Worm (Caenorhabditis elegans) whole organism, mixed stage, embryonic: ENCODE measurements around the gene chdh-1.

Experiments
- drap-1 ChIP-seq: fragments of 200-800 bp; sonication (Bioruptor generic); optimal IDR thresholded peaks from 3 replicates; lab custom pipeline; 2018; ENCODE audit warnings: mild to moderate bottlenecking, missing genetic modification characterization, missing compliant biosample characterization
- elt-1 ChIP-seq: sonication (generic microtip); optimal IDR thresholded peaks from 2 replicates; lab custom pipeline; 2017; ENCODE audit warnings: missing genetic modification characterization, mild to moderate bottlenecking, missing compliant biosample characterization, antibody characterized with exemption, moderate library complexity, borderline replicate concordance; ENCODE audit not compliant: insufficient read depth
- lin-13 ChIP-seq: fragments of 150-350 bp; optimal IDR thresholded peaks from 2 replicates; lab custom pipeline; 2014; ENCODE audit warnings: missing biosample characterization, missing genetic modification characterization
- nhr-237 ChIP-seq: fragments of 150-350 bp; optimal IDR thresholded peaks from 2 replicates; lab custom pipeline; 2014; ENCODE audit warnings: missing biosample characterization, missing genetic modification characterization
- nhr-28 ChIP-seq: fragments of 150-350 bp; optimal IDR thresholded peaks from 2 replicates; lab custom pipeline; 2014; ENCODE audit warnings: missing biosample characterization, missing genetic modification characterization
- snpc-4 ChIP-seq: fragments of 150-350 bp; optimal IDR thresholded peaks from 2 replicates; lab custom pipeline; 2014; ENCODE audit warnings: missing biosample characterization, missing genetic modification characterization

DNA sequence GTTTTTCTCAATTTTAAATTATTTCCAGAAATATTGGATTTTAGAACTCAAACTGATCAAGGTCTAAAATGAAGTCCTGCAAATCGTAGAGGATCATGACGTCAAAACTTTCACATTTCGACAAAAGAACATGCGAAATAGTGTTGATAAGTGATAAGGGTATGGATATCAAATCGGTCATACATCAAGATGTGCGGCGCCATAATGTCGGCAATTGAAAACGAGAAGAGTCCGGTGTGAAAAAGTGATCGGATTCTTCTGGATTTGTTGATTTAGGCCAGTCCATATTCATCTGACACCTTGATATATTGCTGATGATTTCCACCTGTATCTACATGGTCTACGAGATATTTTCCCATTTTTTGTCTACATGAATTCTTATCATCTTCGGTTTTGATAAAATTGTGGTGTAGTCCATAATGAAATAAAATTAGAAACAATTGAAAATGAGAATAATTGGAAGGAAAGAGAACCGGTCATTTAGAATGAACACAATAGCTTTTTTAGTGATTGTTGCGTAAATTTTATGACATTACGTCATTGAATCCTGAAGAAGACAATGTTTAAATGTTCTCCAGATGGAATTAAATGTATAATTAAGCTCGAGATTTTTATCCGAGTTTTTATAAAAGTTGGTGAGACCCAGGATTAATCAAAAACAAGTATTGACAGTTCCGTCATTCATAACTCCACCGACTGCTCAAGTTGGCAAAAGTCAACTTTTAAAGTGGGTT is 32.4 kb upstream of the chdh-1 start:
- TF ChIP-seq nhr-237 (tag; lab: Kevin White, UChicago) (no peak), elt-1 (tag; lab: Kevin White, UChicago) (no peak), drap-1 (GFP tag; lab: Kevin White, UChicago) (no peak), lin-13 (no peak), snpc-4 (tag; lab: Kevin White, UChicago) (no peak), nhr-28 (no peak)
